Worm (Caenorhabditis elegans): ENCODE results near the gene K09C8.2.

DNA sequence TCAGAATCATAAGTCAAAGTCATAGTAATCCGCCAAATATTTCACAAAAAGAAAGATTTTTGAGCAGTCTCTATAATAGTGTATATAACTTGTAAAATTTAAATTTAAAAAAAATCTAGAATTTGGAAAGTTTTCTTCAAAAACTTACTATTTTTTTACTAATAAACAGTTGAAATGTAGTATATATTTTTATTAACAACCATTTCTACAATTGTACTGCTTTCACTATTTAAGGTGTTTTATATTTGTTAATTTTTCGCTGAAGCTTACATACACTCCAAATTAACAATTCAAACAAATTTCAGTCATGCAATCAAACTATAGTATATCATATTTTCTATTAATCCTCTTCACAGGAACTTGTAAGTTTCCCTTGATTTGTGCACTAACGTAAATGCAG, 7.0 kb downstream of the K09C8.2 start, which contains the start of gene lge-1:
- no peak for TF ChIP-seq dao-5 (tag; optimal IDR thresholded peaks at IDR 0.05)
- TF ChIP-seq W03F9.2 (tag; optimal IDR thresholded peaks at IDR 0.05): no peak
- no peak for TF ChIP-seq him-1 (tag; optimal IDR thresholded peaks at IDR 0.05)

Measured in whole organism, L4/young adult.